Fruit fly (Drosophila melanogaster) whole organism, embryonic: ENCODE measurements around the gene CG44044.

ENCODE experiments used
- Bdp1 ChIP-seq: fragments of 200-800 bp; sonication (Bioruptor generic); optimal IDR thresholded peaks from 3 replicates; lab custom pipeline; 2016; ENCODE audit warnings: missing biosample characterization, missing genetic modification characterization
- CG10147 ChIP-seq: fragments of 200-800 bp; sonication (Bioruptor generic); optimal IDR thresholded peaks from 2 replicates; lab custom pipeline; 2019; ENCODE audit warnings: missing biosample characterization, mild to moderate bottlenecking, missing genetic modification characterization, moderate library complexity
- CG10321 ChIP-seq: fragments of 200-800 bp; sonication (Bioruptor generic); IDR thresholded peaks from 2 replicates; pipeline ENCODE4 v1.3.6; 2022; ENCODE audit warnings: missing biosample characterization, missing genetic modification characterization
- CG10979 ChIP-seq: fragments of 200-800 bp; sonication (Bioruptor generic); optimal IDR thresholded peaks from 2 replicates; lab custom pipeline; 2018; ENCODE audit warnings: missing biosample characterization, mild to moderate bottlenecking, missing genetic modification characterization, moderate library complexity
- CG11695 ChIP-seq: fragments of 200-800 bp; sonication (Bioruptor generic); IDR thresholded peaks from 3 replicates; pipeline ENCODE4 v1.3.6; 2022; ENCODE audit warnings: missing biosample characterization, missing genetic modification characterization
- CG12769 ChIP-seq: fragments of 200-800 bp; sonication (Bioruptor generic); optimal IDR thresholded peaks from 2 replicates; lab custom pipeline; 2019; ENCODE audit warnings: missing biosample characterization, mild to moderate bottlenecking, missing genetic modification characterization, moderate library complexity
- CG13894 ChIP-seq: fragments of 200-800 bp; sonication (Bioruptor generic); optimal IDR thresholded peaks from 3 replicates; lab custom pipeline; 2018; ENCODE audit warnings: missing biosample characterization, mild to moderate bottlenecking, missing genetic modification characterization, moderate library complexity
- CG14667 ChIP-seq: fragments of 200-800 bp; sonication (Bioruptor generic); IDR thresholded peaks from 2 replicates; pipeline ENCODE4 v1.3.6; 2022; ENCODE audit warnings: missing biosample characterization, missing genetic modification characterization
- CG15269 ChIP-seq: fragments of 200-800 bp; sonication (Bioruptor generic); optimal IDR thresholded peaks from 2 replicates; lab custom pipeline; 2018; ENCODE audit warnings: missing biosample characterization, mild to moderate bottlenecking, missing genetic modification characterization, moderate library complexity
- CG17361 ChIP-seq: fragments of 200-800 bp; sonication (Bioruptor generic); IDR thresholded peaks from 3 replicates; pipeline ENCODE4 v1.3.6; 2022; ENCODE audit warnings: missing biosample characterization, missing genetic modification characterization
- CG17912 ChIP-seq: fragments of 200-800 bp; sonication (Bioruptor generic); optimal IDR thresholded peaks from 2 replicates; lab custom pipeline; 2018; ENCODE audit warnings: missing biosample characterization, mild to moderate bottlenecking, missing genetic modification characterization
- CG32532 ChIP-seq: fragments of 200-800 bp; sonication (Bioruptor generic); IDR thresholded peaks from 2 replicates; pipeline ENCODE4 v1.3.6; 2022; ENCODE audit warnings: missing biosample characterization, missing genetic modification characterization
- CG32772 ChIP-seq: fragments of 200-800 bp; sonication (Bioruptor generic); IDR thresholded peaks from 2 replicates; pipeline ENCODE4 v1.3.6; 2022; ENCODE audit warnings: missing biosample characterization, missing genetic modification characterization
- CG34224 ChIP-seq: fragments of 200-800 bp; sonication (Bioruptor generic); IDR thresholded peaks from 3 replicates; pipeline ENCODE4 v1.3.6; 2022; ENCODE audit warnings: missing biosample characterization, missing genetic modification characterization; ENCODE audit not compliant: partially characterized antibody
- CG3838 ChIP-seq: fragments of 200-800 bp; sonication (Bioruptor generic); optimal IDR thresholded peaks from 3 replicates; lab custom pipeline; 2016; ENCODE audit warnings: missing biosample characterization, missing genetic modification characterization
- CG42726 ChIP-seq: fragments of 200-800 bp; sonication (Bioruptor generic); IDR thresholded peaks from 2 replicates; pipeline ENCODE4 v1.3.6; 2022; ENCODE audit warnings: missing biosample characterization, missing genetic modification characterization; ENCODE audit not compliant: partially characterized antibody
- CG6654 ChIP-seq: fragments of 200-800 bp; sonication (Bioruptor generic); optimal IDR thresholded peaks from 2 replicates; lab custom pipeline; 2017; ENCODE audit warnings: missing biosample characterization, mild to moderate bottlenecking, missing genetic modification characterization
- CG7271 ChIP-seq: fragments of 200-800 bp; sonication (Bioruptor generic); optimal IDR thresholded peaks from 2 replicates; lab custom pipeline; 2018; ENCODE audit warnings: missing biosample characterization, mild to moderate bottlenecking, missing genetic modification characterization, moderate library complexity
- CG7372 ChIP-seq: fragments of 200-800 bp; sonication (Bioruptor generic); IDR thresholded peaks from 2 replicates; pipeline ENCODE4 v1.3.6; 2022; ENCODE audit warnings: missing biosample characterization, missing genetic modification characterization
- CG7556 ChIP-seq: fragments of 200-800 bp; sonication (Bioruptor generic); optimal IDR thresholded peaks from 2 replicates; lab custom pipeline; 2017; ENCODE audit warnings: missing biosample characterization, mild to moderate bottlenecking, missing genetic modification characterization
- CG7786 ChIP-seq: fragments of 200-800 bp; sonication (Bioruptor generic); optimal IDR thresholded peaks from 2 replicates; lab custom pipeline; 2016; ENCODE audit warnings: missing biosample characterization, missing genetic modification characterization
- CG7987 ChIP-seq: fragments of 200-800 bp; sonication (Bioruptor generic); optimal IDR thresholded peaks from 2 replicates; lab custom pipeline; 2018; ENCODE audit warnings: missing biosample characterization, mild to moderate bottlenecking, missing genetic modification characterization, moderate library complexity
- CG8290 ChIP-seq, 3 experiments: fragments of 200-800 bp; sonication (Bioruptor generic); optimal IDR thresholded peaks; 2 replicates each; lab custom pipeline; 2016 to 2019; ENCODE audit warnings: missing biosample characterization in 3 of 3, missing genetic modification characterization in 3 of 3, mild to moderate bottlenecking in 2 of 3, moderate library complexity in 1 of 3
- CkIIα-i1 ChIP-seq: fragments of 200-800 bp; sonication (Bioruptor generic); IDR thresholded peaks from 2 replicates; pipeline ENCODE4 v1.3.6; 2022; ENCODE audit warnings: missing biosample characterization, missing genetic modification characterization
- Dip3 ChIP-seq: fragments of 200-800 bp; sonication (Bioruptor generic); optimal IDR thresholded peaks from 3 replicates; lab custom pipeline; 2016; ENCODE audit warnings: missing biosample characterization, missing genetic modification characterization
- Dll ChIP-seq: fragments of 200-800 bp; sonication (Bioruptor generic); IDR thresholded peaks from 4 replicates; pipeline ENCODE4 v1.3.6; 2022; ENCODE audit warnings: missing biosample characterization, missing genetic modification characterization; ENCODE audit not compliant: partially characterized antibody
- Dp ChIP-seq: fragments of 200-800 bp; sonication (Bioruptor generic); optimal IDR thresholded peaks from 2 replicates; lab custom pipeline; 2018; ENCODE audit warnings: missing biosample characterization, mild to moderate bottlenecking, missing genetic modification characterization, moderate library complexity
- HHEX ChIP-seq: fragments of 200-800 bp; sonication (Bioruptor generic); optimal IDR thresholded peaks from 3 replicates; lab custom pipeline; 2017; ENCODE audit warnings: missing biosample characterization, mild to moderate bottlenecking, missing genetic modification characterization, missing genetic modification reagents
- Hr3 ChIP-seq: fragments of 200-800 bp; sonication (Bioruptor generic); optimal IDR thresholded peaks from 3 replicates; lab custom pipeline; 2016; ENCODE audit warnings: missing biosample characterization, missing genetic modification characterization
- Jarid2 ChIP-seq: fragments of 200-800 bp; sonication (Bioruptor generic); optimal IDR thresholded peaks from 3 replicates; lab custom pipeline; 2017; ENCODE audit warnings: mild to moderate bottlenecking, missing biosample characterization, missing genetic modification reagents, missing genetic modification characterization
- Kr ChIP-seq: fragments of 200-800 bp; sonication (Bioruptor generic); optimal IDR thresholded peaks from 2 replicates; lab custom pipeline; 2017; ENCODE audit warnings: missing biosample characterization, mild to moderate bottlenecking, missing genetic modification characterization
- MBD-R2 ChIP-seq: fragments of 200-800 bp; sonication (Bioruptor generic); IDR thresholded peaks from 2 replicates; pipeline ENCODE4 v1.3.6; 2022; ENCODE audit warnings: missing biosample characterization, missing genetic modification characterization
- Meics ChIP-seq: fragments of 200-800 bp; sonication (Bioruptor generic); optimal IDR thresholded peaks from 2 replicates; lab custom pipeline; 2017; ENCODE audit warnings: missing biosample characterization, mild to moderate bottlenecking, missing genetic modification characterization
- Optix ChIP-seq: fragments of 200-800 bp; sonication (Bioruptor generic); IDR thresholded peaks from 3 replicates; pipeline ENCODE4 v1.3.6; 2022; ENCODE audit warnings: missing biosample characterization, missing genetic modification characterization
- Ssrp ChIP-seq: fragments of 200-800 bp; sonication (Bioruptor generic); optimal IDR thresholded peaks from 2 replicates; lab custom pipeline; 2018; ENCODE audit warnings: missing biosample characterization, mild to moderate bottlenecking, missing genetic modification characterization, moderate library complexity
- bab2 ChIP-seq: fragments of 200-800 bp; sonication (Bioruptor generic); optimal IDR thresholded peaks from 2 replicates; lab custom pipeline; 2016; ENCODE audit warnings: missing biosample characterization, missing genetic modification characterization
- chinmo ChIP-seq: fragments of 200-800 bp; sonication (Bioruptor generic); IDR thresholded peaks from 4 replicates; pipeline ENCODE4 v1.3.6; 2022; ENCODE audit warnings: missing biosample characterization, missing genetic modification characterization; ENCODE audit not compliant: partially characterized antibody
- dysf ChIP-seq: fragments of 200-800 bp; sonication (Bioruptor generic); IDR thresholded peaks from 3 replicates; pipeline ENCODE4 v1.3.6; 2022; ENCODE audit warnings: missing biosample characterization, missing genetic modification characterization
- en ChIP-seq: fragments of 200-800 bp; sonication (Bioruptor generic); optimal IDR thresholded peaks from 2 replicates; lab custom pipeline; 2016; ENCODE audit warnings: missing biosample characterization, missing genetic modification characterization
- gem ChIP-seq: fragments of 200-800 bp; sonication (Bioruptor generic); optimal IDR thresholded peaks from 2 replicates; lab custom pipeline; 2019; ENCODE audit warnings: missing biosample characterization, mild to moderate bottlenecking, missing genetic modification characterization, moderate library complexity
- jigr1 ChIP-seq: fragments of 200-800 bp; sonication (Bioruptor generic); IDR thresholded peaks from 3 replicates; pipeline ENCODE4 v1.3.6; 2022; ENCODE audit warnings: missing biosample characterization, missing genetic modification characterization
- lmd ChIP-seq: fragments of 200-800 bp; sonication (Bioruptor generic); IDR thresholded peaks from 2 replicates; pipeline ENCODE4 v1.3.6; 2022; ENCODE audit warnings: missing biosample characterization, missing genetic modification characterization
- mam ChIP-seq: fragments of 200-800 bp; sonication (Bioruptor generic); optimal IDR thresholded peaks from 3 replicates; lab custom pipeline; 2016; ENCODE audit warnings: missing biosample characterization, missing genetic modification characterization
- oc ChIP-seq: fragments of 200-800 bp; sonication (Bioruptor generic); optimal IDR thresholded peaks from 2 replicates; lab custom pipeline; 2018; ENCODE audit warnings: missing biosample characterization, mild to moderate bottlenecking, missing genetic modification characterization, moderate library complexity
- shn ChIP-seq: fragments of 200-800 bp; sonication (Bioruptor generic); optimal IDR thresholded peaks from 3 replicates; lab custom pipeline; 2016; ENCODE audit warnings: missing biosample characterization, missing genetic modification characterization
- sug ChIP-seq: fragments of 200-800 bp; optimal IDR thresholded peaks from 2 replicates; lab custom pipeline; 2019; ENCODE audit warnings: missing biosample characterization, mild to moderate bottlenecking, missing genetic modification characterization, moderate library complexity
- tio ChIP-seq: fragments of 200-800 bp; sonication (Bioruptor generic); optimal IDR thresholded peaks from 2 replicates; lab custom pipeline; 2017; ENCODE audit warnings: missing biosample characterization, missing genetic modification characterization, inconsistent platforms
- wdn ChIP-seq: fragments of 200-800 bp; sonication (Bioruptor generic); IDR thresholded peaks from 2 replicates; pipeline ENCODE4 v1.3.6; 2022; ENCODE audit warnings: missing biosample characterization, missing genetic modification characterization
- wek ChIP-seq: fragments of 200-800 bp; sonication (Bioruptor generic); optimal IDR thresholded peaks from 3 replicates; lab custom pipeline; 2018; ENCODE audit warnings: missing biosample characterization, mild to moderate bottlenecking, missing genetic modification characterization, moderate library complexity

Gene CG44044

dm6 chr3R:16352039-16352438, 30.4 kb downstream of the CG44044 start:
- TF ChIP-seq CG42726 (GFP tag; lab: Robert Waterston, UW), result no peak

DNA sequence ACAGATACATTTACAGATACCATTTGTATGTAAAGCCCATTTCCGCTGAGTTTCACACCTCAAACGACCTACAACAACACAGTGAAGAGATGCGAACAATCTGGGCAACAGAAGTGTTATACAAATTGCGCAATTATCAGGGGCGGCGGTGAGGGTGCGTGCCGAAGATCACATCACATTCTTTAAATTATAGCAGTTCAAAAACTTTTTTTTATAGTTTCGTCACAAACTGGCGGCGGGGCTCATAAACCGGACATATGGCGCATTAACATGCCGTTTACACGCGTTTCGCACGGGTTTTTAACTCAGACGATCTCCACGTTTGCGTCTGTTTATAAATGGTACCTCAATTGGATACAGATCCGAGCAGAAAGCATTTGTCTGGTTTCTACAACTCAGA, 31.6 kb downstream of the CG44044 start:
- TF ChIP-seq chinmo (GFP tag; lab: Robert Waterston, UW) (no peak), CG32772 (no peak), dysf (GFP tag; lab: Robert Waterston, UW) (no peak), Kr (GFP tag; lab: Kevin White, UChicago) (no peak), gem (tag; lab: Kevin White, UChicago) (no peak), oc (no peak), wdn (GFP tag; lab: Robert Waterston, UW) (no peak), CG7987 (GFP tag; lab: Kevin White, UChicago) (no peak), CG7556 (no peak), CG13894 (peak; percentile 12), CG17361 (GFP tag; lab: Robert Waterston, UW) (no peak), Dll (GFP tag; lab: Robert Waterston, UW) (no peak), mam (no peak), Optix (GFP tag; lab: Robert Waterston, UW) (no peak), CG15269 (tag; lab: Kevin White, UChicago) (peak; percentile 38), CG11695 (no peak), lmd (no peak), Jarid2 (GFP tag; lab: Kevin White, UChicago) (no peak), CkIIα-i1 (GFP tag; lab: Robert Waterston, UW) (no peak), CG14667 (GFP tag; lab: Robert Waterston, UW) (no peak), wek (no peak), Ssrp (tag; lab: Kevin White, UChicago) (no peak), Hr3 (no peak), en (GFP tag; lab: Kevin White, UChicago) (no peak), Meics (GFP tag; lab: Kevin White, UChicago) (peak; percentile 82), Bdp1 (GFP tag; lab: Kevin White, UChicago) (no peak), CG6654 (GFP tag; lab: Kevin White, UChicago) (no peak), CG10321 (GFP tag; lab: Robert Waterston, UW) (no peak), CG10979 (tag; lab: Kevin White, UChicago) (no peak), shn (GFP tag; lab: Kevin White, UChicago) (no peak), CG7271 (tag; lab: Kevin White, UChicago) (no peak), HHEX (GFP tag; lab: Kevin White, UChicago) (peak; percentile 7), CG32532 (GFP tag; lab: Robert Waterston, UW) (peak; percentile 25; the same call in 1 of the 2 replicates), CG7372 (GFP tag; lab: Robert Waterston, UW) (no peak), CG3838 (no peak), CG10147 (no peak), MBD-R2 (GFP tag; lab: Robert Waterston, UW) (no peak), sug (tag; lab: Kevin White, UChicago) (peak; percentile 0), CG12769 (tag; lab: Kevin White, UChicago) (peak; percentile 64), CG17912 (no peak), CG34224 (no peak), CG8290 (GFP tag; optimal IDR thresholded peaks at IDR 0.05; lab: Kevin White, UChicago) (no peak), CG8290 (tag; optimal IDR thresholded peaks at IDR 0.05; lab: Kevin White, UChicago) (peak in 1 of 2 experiments; percentile 12), jigr1 (no peak), CG7786 (GFP tag; lab: Kevin White, UChicago) (no peak), tio (no peak), Dp (GFP tag; lab: Kevin White, UChicago) (no peak), Dip3 (GFP tag; lab: Kevin White, UChicago) (no peak), bab2 (no peak)
